Fruit fly (Drosophila melanogaster) whole organism: ENCODE results near the gene Ublcp1.

Experiments used
- Dll ChIP-seq: fragments of >200 bp; optimal IDR thresholded peaks from 2 replicates; lab custom pipeline; 2017
- EcR ChIP-seq, 2 experiments: fragments of >200 bp; optimal IDR thresholded peaks; 2 replicates each; lab custom pipeline; 2017; ENCODE audit warnings: missing biosample characterization in 2 of 2, missing genetic modification characterization in 2 of 2, missing genetic modification reagents in 2 of 2
- psq ChIP-seq: fragments of >200 bp; optimal IDR thresholded peaks from 2 replicates; lab custom pipeline; 2017
- usp ChIP-seq: fragments of >200 bp; optimal IDR thresholded peaks from 2 replicates; lab custom pipeline; 2017; ENCODE audit warnings: missing biosample characterization, missing genetic modification characterization, mixed read lengths

DNA sequence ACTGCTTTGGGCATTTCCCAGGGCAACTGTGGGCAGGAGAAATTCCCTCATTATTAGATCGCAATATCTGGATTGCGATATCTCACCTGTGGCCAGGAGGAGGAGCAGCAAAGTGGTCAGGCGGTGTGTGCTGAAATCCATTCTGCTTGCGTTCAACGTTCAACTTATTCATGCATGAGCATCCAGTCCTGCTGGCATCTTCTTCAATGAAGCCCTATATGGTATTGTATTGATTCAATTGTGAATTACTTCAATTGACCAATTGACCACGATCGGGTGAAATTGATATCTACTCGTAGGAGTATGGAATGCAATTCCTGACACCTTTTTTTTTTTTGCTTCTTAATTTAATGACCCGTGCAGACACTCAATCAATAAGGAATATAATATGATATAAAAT, 5.2 kb upstream of the Ublcp1 start:
- TF ChIP-seq psq (lab: Kevin White, UChicago), result no peak
- TF ChIP-seq EcR (GFP tag; optimal IDR thresholded peaks at IDR 0.05; lab: Kevin White, UChicago), result no peak
- no peak for TF ChIP-seq usp (GFP tag; lab: Kevin White, UChicago)
- TF ChIP-seq Dll (lab: Kevin White, UChicago), result no peak
